Fruit fly (Drosophila melanogaster): Measurements from ENCODE around the gene CG10973.
A peak's percentile ranks its signal among the peaks of the same experiment; 100 is the strongest.

Gene CG10973

DNA sequence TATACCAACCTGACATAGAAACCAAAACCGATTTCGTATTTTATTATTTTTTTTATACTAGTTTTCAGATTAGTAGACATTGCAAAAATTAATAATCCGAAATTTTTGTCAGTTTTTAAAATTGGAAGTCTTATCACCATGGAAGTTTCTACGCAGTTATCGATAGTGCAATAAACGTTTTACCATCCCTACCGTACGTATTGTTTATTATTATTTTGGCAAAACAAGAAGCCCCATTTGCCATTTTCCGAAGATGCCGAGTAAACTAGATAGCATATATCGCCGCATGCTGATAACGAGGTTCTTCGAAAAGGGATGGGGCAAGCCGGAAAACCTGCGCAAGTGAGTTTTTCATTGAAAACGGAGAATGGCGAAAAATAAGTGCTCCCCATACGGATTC lies 13.0 kb downstream of the CG10973 start, which contains the start of gene CG32112 (continued):
- TF ChIP-seq z (GFP tag; IDR thresholded peaks at IDR 0.05) (no peak), cad (GFP tag; optimal IDR thresholded peaks at IDR 0.05) (no peak), CG13296 (GFP tag; optimal IDR thresholded peaks at IDR 0.05) (no peak), Mad (GFP tag; optimal IDR thresholded peaks at IDR 0.05) (no peak), ham (GFP tag; IDR thresholded peaks at IDR 0.05) (no peak), fu2 (GFP tag; optimal IDR thresholded peaks at IDR 0.05) (no peak), CG1832 (GFP tag; optimal IDR thresholded peaks at IDR 0.05) (no peak), CG43689 (GFP tag; IDR thresholded peaks at IDR 0.05) (no peak), CG3726 (GFP tag; IDR thresholded peaks at IDR 0.05) (no peak), HLH4C (GFP tag; IDR thresholded peaks at IDR 0.05; ENCODE audit: partially characterized antibody) (peak; percentile 74), CG12071 (GFP tag; optimal IDR thresholded peaks at IDR 0.05) (no peak), CG17361 (GFP tag; IDR thresholded peaks at IDR 0.05) (no peak), CG10565 (GFP tag; optimal IDR thresholded peaks at IDR 0.05) (no peak), CG7839 (tag; optimal IDR thresholded peaks at IDR 0.05) (no peak), CG2129 (GFP tag; IDR thresholded peaks at IDR 0.05; ENCODE audit: partially characterized antibody) (peak; percentile 43), D (optimal IDR thresholded peaks at IDR 0.05) (no peak), D (GFP tag; optimal IDR thresholded peaks at IDR 0.05) (no peak), TFAM (GFP tag; optimal IDR thresholded peaks at IDR 0.05) (no peak), jing (GFP tag; optimal IDR thresholded peaks at IDR 0.05) (no peak), CG34376 (GFP tag; optimal IDR thresholded peaks at IDR 0.05) (no peak), Camta (GFP tag; optimal IDR thresholded peaks at IDR 0.05) (no peak), CG17328 (GFP tag; IDR thresholded peaks at IDR 0.05) (no peak), btn (GFP tag; optimal IDR thresholded peaks at IDR 0.05) (no peak), CG14667 (GFP tag; IDR thresholded peaks at IDR 0.05) (no peak), br (optimal IDR thresholded peaks at IDR 0.05) (no peak), CG3838 (GFP tag; optimal IDR thresholded peaks at IDR 0.05) (no peak), CG4282 (GFP tag; optimal IDR thresholded peaks at IDR 0.05) (no peak), NC2α (GFP tag; optimal IDR thresholded peaks at IDR 0.05) (no peak), Fer2 (tag; optimal IDR thresholded peaks at IDR 0.05) (no peak), CG11695 (GFP tag; IDR thresholded peaks at IDR 0.05) (no peak), Sry-β (GFP tag; optimal IDR thresholded peaks at IDR 0.05) (no peak), CrebB (tag; optimal IDR thresholded peaks at IDR 0.05) (no peak), bigmax (GFP tag; optimal IDR thresholded peaks at IDR 0.05) (no peak), CG11247 (GFP tag; IDR thresholded peaks at IDR 0.05) (no peak), aop (GFP tag; IDR thresholded peaks at IDR 0.05) (no peak), CG2199 (GFP tag; IDR thresholded peaks at IDR 0.05) (no peak), E2f2 (GFP tag; IDR thresholded peaks at IDR 0.05) (peak; percentile 72), CG12391 (tag; optimal IDR thresholded peaks at IDR 0.05) (no peak), CG2875 (GFP tag; optimal IDR thresholded peaks at IDR 0.05) (no peak), Hr39 (optimal IDR thresholded peaks at IDR 0.05) (no peak), CG7745 (tag; optimal IDR thresholded peaks at IDR 0.05) (no peak), gem (tag; optimal IDR thresholded peaks at IDR 0.05) (no peak), CG12744 (GFP tag; optimal IDR thresholded peaks at IDR 0.05) (no peak), CG12659 (GFP tag; optimal IDR thresholded peaks at IDR 0.05) (peak; percentile 57), ken (GFP tag; IDR thresholded peaks at IDR 0.05) (no peak), ro (GFP tag; IDR thresholded peaks at IDR 0.05) (no peak), CG14710 (tag; optimal IDR thresholded peaks at IDR 0.05) (peak; percentile 62), esg (GFP tag; conservative IDR thresholded peaks at IDR 0.05) (no peak), CG4820 (GFP tag; optimal IDR thresholded peaks at IDR 0.05) (no peak), CG1602 (GFP tag; optimal IDR thresholded peaks at IDR 0.05) (no peak), CG10267 (tag; optimal IDR thresholded peaks at IDR 0.05) (peak; percentile 40), repo (GFP tag; optimal IDR thresholded peaks at IDR 0.05) (no peak), seq (GFP tag; IDR thresholded peaks at IDR 0.05) (no peak), CG11093 (GFP tag; IDR thresholded peaks at IDR 0.05) (no peak)

All from whole organism, embryonic.